Worm (Caenorhabditis elegans): Measurements from ENCODE around the gene B0281.4.

DNA sequence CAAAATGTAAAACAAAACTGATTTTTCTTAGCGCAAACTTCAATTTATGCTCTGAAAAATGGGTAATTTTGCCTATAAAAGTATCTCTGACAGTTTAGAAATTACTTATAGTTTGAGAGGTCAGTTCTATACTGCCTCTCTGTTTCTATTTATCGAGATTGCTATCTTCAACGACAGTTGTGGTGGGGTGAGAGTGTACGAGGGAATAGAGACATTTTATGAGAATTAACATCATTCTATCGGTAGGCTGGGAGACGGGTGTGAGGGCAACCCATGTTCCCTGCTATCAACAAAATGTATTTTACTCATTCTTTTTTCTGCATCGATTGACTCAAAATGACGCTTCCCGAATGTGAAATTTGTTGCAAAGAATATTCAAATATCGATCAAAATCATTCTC lies 21.5 kb upstream of the B0281.4 start, which contains the start of gene ZK1240.3:
- TF ChIP-seq dve-1 (tag; optimal IDR thresholded peaks at IDR 0.05): no peak
- TF ChIP-seq pag-3 (tag; optimal IDR thresholded peaks at IDR 0.05; ENCODE audit: borderline replicate concordance): no peak
